Fruit fly (Drosophila melanogaster): ENCODE measurements around the gene CG13308.

Gene CG13308

dm6 chr3L:8808244-8808643 lies at the start of gene CG13308:
CG13308 (plus strand) TSS chr3L:8808544.
- no peak for TF ChIP-seq CG7368 (GFP tag; optimal IDR thresholded peaks at IDR 0.05)
- no peak for TF ChIP-seq CG6808 (GFP tag; optimal IDR thresholded peaks at IDR 0.05)
- TF ChIP-seq CG9139 (GFP tag; optimal IDR thresholded peaks at IDR 0.05), result no peak
- TF ChIP-seq Sox14 (GFP tag; optimal IDR thresholded peaks at IDR 0.05), result no peak
- no peak for TF ChIP-seq salr (GFP tag; optimal IDR thresholded peaks at IDR 0.05)
- no peak for TF ChIP-seq cyc (GFP tag; optimal IDR thresholded peaks at IDR 0.05)
- TF ChIP-seq achi (GFP tag; optimal IDR thresholded peaks at IDR 0.05), result no peak
- no peak for TF ChIP-seq Ets21C (GFP tag; optimal IDR thresholded peaks at IDR 0.05)
- TF ChIP-seq CG8632 (GFP tag; optimal IDR thresholded peaks at IDR 0.05), result no peak
- no peak for TF ChIP-seq CG6792 (GFP tag; optimal IDR thresholded peaks at IDR 0.05)
- no peak for TF ChIP-seq CG4318 (GFP tag; optimal IDR thresholded peaks at IDR 0.05)
- TF ChIP-seq CG11762 (GFP tag; optimal IDR thresholded peaks at IDR 0.05; ENCODE audit: insufficient read depth), result no peak
- no peak for TF ChIP-seq fkh (GFP tag; optimal IDR thresholded peaks at IDR 0.05)
- TF ChIP-seq svp (GFP tag), result no peak
- no peak for TF ChIP-seq Smox (GFP tag; optimal IDR thresholded peaks at IDR 0.05)
- no peak for TF ChIP-seq CG6854 (GFP tag; optimal IDR thresholded peaks at IDR 0.05)
- TF ChIP-seq Lpt (GFP tag; optimal IDR thresholded peaks at IDR 0.05), result no peak
- no peak for TF ChIP-seq acj6 (GFP tag; optimal IDR thresholded peaks at IDR 0.05)
- TF ChIP-seq Sox15 (GFP tag; optimal IDR thresholded peaks at IDR 0.05), result no peak
- TF ChIP-seq esn (GFP tag; optimal IDR thresholded peaks at IDR 0.05), result no peak

dm6 chr3L:8763037-8763454 lies 45.3 kb upstream of the CG13308 start:
- TF ChIP-seq CG1621 (tag; optimal IDR thresholded peaks at IDR 0.05) (no peak), vri (GFP tag; optimal IDR thresholded peaks at IDR 0.05) (peak; percentile 67), fkh (GFP tag; optimal IDR thresholded peaks at IDR 0.05) (no peak), cyc (GFP tag; optimal IDR thresholded peaks at IDR 0.05) (peak; percentile 27), Hr4 (GFP tag; optimal IDR thresholded peaks at IDR 0.05) (peak; percentile 40), CG8632 (GFP tag; optimal IDR thresholded peaks at IDR 0.05) (peak; percentile 34), Lpt (GFP tag; optimal IDR thresholded peaks at IDR 0.05) (no peak), Hr39 (GFP tag; optimal IDR thresholded peaks at IDR 0.05) (peak; percentile 62), spab (GFP tag; optimal IDR thresholded peaks at IDR 0.05) (no peak), Hr38 (GFP tag; optimal IDR thresholded peaks at IDR 0.05) (no peak), Sox14 (GFP tag; optimal IDR thresholded peaks at IDR 0.05) (peak; percentile 70), esn (GFP tag; optimal IDR thresholded peaks at IDR 0.05) (no peak), achi (GFP tag; optimal IDR thresholded peaks at IDR 0.05) (peak; percentile 58), lz (GFP tag; optimal IDR thresholded peaks at IDR 0.05) (peak; percentile 42), acj6 (GFP tag; optimal IDR thresholded peaks at IDR 0.05) (peak; percentile 35), CG9139 (GFP tag; optimal IDR thresholded peaks at IDR 0.05) (no peak), CG15336 (GFP tag; IDR thresholded peaks at IDR 0.05) (peak; percentile 20; the same call in 1 of the 2 replicates), CG16779 (tag; optimal IDR thresholded peaks at IDR 0.05) (no peak), Smox (GFP tag; optimal IDR thresholded peaks at IDR 0.05) (peak; percentile 61), CG6792 (GFP tag; optimal IDR thresholded peaks at IDR 0.05) (peak; percentile 26), Ets96B (tag; optimal IDR thresholded peaks at IDR 0.05) (no peak), OdsH (GFP tag; optimal IDR thresholded peaks at IDR 0.05) (peak; percentile 48), eg (GFP tag; IDR thresholded peaks at IDR 0.05) (peak; percentile 53; the same call in 2 of the 3 replicates), salr (GFP tag; optimal IDR thresholded peaks at IDR 0.05) (no peak), CG11902 (GFP tag; optimal IDR thresholded peaks at IDR 0.05) (peak; percentile 37), CG3919 (GFP tag; optimal IDR thresholded peaks at IDR 0.05) (no peak), CG11762 (GFP tag; optimal IDR thresholded peaks at IDR 0.05; ENCODE audit: insufficient read depth) (no peak), CG7368 (GFP tag; optimal IDR thresholded peaks at IDR 0.05) (no peak), pdm3 (GFP tag; optimal IDR thresholded peaks at IDR 0.05) (peak; percentile 44), CG6808 (GFP tag; optimal IDR thresholded peaks at IDR 0.05) (no peak), CG32006 (GFP tag; optimal IDR thresholded peaks at IDR 0.05) (peak; percentile 48), dac (GFP tag; optimal IDR thresholded peaks at IDR 0.05) (no peak), CG34406 (GFP tag; optimal IDR thresholded peaks at IDR 0.05) (peak; percentile 59), dsx (GFP tag; optimal IDR thresholded peaks at IDR 0.05; ENCODE audit: poor library complexity, severe bottlenecking) (no peak), Sox102F (GFP tag; optimal IDR thresholded peaks at IDR 0.05) (peak; percentile 48), CG6163 (GFP tag; IDR thresholded peaks at IDR 0.05) (no peak), CG6276 (GFP tag; optimal IDR thresholded peaks at IDR 0.05) (peak; percentile 20), Gug (GFP tag; IDR thresholded peaks at IDR 0.05) (no peak), Ets21C (GFP tag; optimal IDR thresholded peaks at IDR 0.05) (no peak), CG8119 (GFP tag; IDR thresholded peaks at IDR 0.05) (peak; percentile 47; the same call in 1 of the 3 replicates), Blimp-1 (GFP tag; optimal IDR thresholded peaks at IDR 0.05) (no peak), CG8319 (GFP tag; optimal IDR thresholded peaks at IDR 0.05) (no peak), Eip75B (GFP tag; optimal IDR thresholded peaks at IDR 0.05) (no peak), fd85E (GFP tag; optimal IDR thresholded peaks at IDR 0.05) (no peak)
